Worm (Caenorhabditis elegans) whole organism, L1 larva: ENCODE data around the gene F59A6.10.

ENCODE experiments used
- C16A3.4 ChIP-seq: fragments of 150-350 bp; optimal IDR thresholded peaks from 2 replicates; lab custom pipeline; 2014; ENCODE audit warnings: missing biosample characterization, missing genetic modification characterization
- ces-1 ChIP-seq: fragments of 150-350 bp; optimal IDR thresholded peaks from 2 replicates; lab custom pipeline; 2014; ENCODE audit warnings: missing biosample characterization, missing genetic modification reagents, missing genetic modification characterization
- elt-3 ChIP-seq, 6 experiments: fragments of 150-350 bp in 1 of 6; sonication (generic microtip); optimal IDR thresholded peaks; 2 replicates each; lab custom pipeline; 2017 to 2018; ENCODE audit warnings: missing biosample characterization in 6 of 6, missing genetic modification characterization in 6 of 6, inconsistent platforms in 1 of 6
- jun-1 ChIP-seq: fragments of 150-350 bp; optimal IDR thresholded peaks from 2 replicates; lab custom pipeline; 2014; ENCODE audit warnings: missing biosample characterization, missing genetic modification reagents, missing genetic modification characterization
- lin-35 ChIP-seq, 2 experiments: fragments of 150-350 bp; optimal IDR thresholded peaks; 2 replicates each; lab custom pipeline; 2014; ENCODE audit warnings: missing biosample characterization in 2 of 2, missing genetic modification characterization in 2 of 2, missing genetic modification reagents in 2 of 2
- lsy-2 ChIP-seq, 2 experiments: fragments of 150-350 bp; optimal IDR thresholded peaks; 2 replicates each; lab custom pipeline; 2014; ENCODE audit warnings: missing biosample characterization in 2 of 2, missing genetic modification characterization in 2 of 2
- mab-9 ChIP-seq: fragments of 200-800 bp; sonication (Bioruptor generic); IDR thresholded peaks from 2 replicates; pipeline ENCODE4 v1.3.6; 2022; ENCODE audit warnings: missing genetic modification reagents, missing genetic modification characterization, missing compliant biosample characterization
- nhr-76 ChIP-seq: sonication (generic microtip); optimal IDR thresholded peaks from 2 replicates; lab custom pipeline; 2017; ENCODE audit warnings: missing biosample characterization, missing genetic modification characterization
- nhr-90 ChIP-seq: sonication (generic microtip); optimal IDR thresholded peaks from 2 replicates; lab custom pipeline; 2016; ENCODE audit warnings: mild to moderate bottlenecking, missing genetic modification characterization, missing compliant biosample characterization; ENCODE audit not compliant: poor library complexity
- skn-1 ChIP-seq: fragments of 150-350 bp; optimal IDR thresholded peaks from 2 replicates; lab custom pipeline; 2014; ENCODE audit warnings: missing biosample characterization, missing genetic modification characterization
- snpc-4 ChIP-seq: fragments of 150-350 bp; optimal IDR thresholded peaks from 2 replicates; lab custom pipeline; 2014; ENCODE audit warnings: missing biosample characterization, missing genetic modification characterization
- ztf-11 ChIP-seq, 2 experiments: sonication (generic microtip); optimal IDR thresholded peaks; 2 replicates each; lab custom pipeline; 2016 to 2017; ENCODE audit warnings: missing genetic modification characterization in 2 of 2, missing biosample characterization in 1 of 2, missing compliant biosample characterization in 1 of 2

DNA sequence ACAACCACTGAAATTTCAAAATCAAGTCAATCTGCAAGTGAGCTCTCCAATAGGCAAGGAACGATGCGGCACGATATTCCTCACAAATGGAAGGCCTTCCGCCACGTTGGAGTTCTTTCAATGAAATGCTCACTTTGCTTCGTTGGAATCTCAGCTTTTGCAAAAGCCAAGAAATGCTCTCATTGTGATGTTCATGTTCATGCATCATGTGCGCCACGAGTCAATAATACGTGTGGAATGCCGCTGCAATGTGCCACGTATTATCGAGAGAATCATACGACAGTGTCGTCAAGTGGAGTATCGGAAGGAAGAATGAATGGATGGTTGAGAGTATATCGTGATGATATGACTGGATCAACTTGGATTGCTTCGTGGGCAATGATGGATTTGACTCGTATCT is 1.9 kb upstream of the F59A6.10 start:
- no peak for TF ChIP-seq C16A3.4 (tag; lab: Kevin White, UChicago)
- TF ChIP-seq ces-1 (GFP tag; lab: Kevin White, UChicago): no peak
- TF ChIP-seq lin-35 (GFP tag; optimal IDR thresholded peaks at IDR 0.05; lab: Kevin White, UChicago): no peak
- TF ChIP-seq nhr-76 (tag; lab: Kevin White, UChicago): no peak
- TF ChIP-seq snpc-4: no peak
- no peak for TF ChIP-seq ztf-11 (tag; optimal IDR thresholded peaks at IDR 0.05; lab: Kevin White, UChicago)
- no peak for TF ChIP-seq mab-9
- TF ChIP-seq elt-3 (tag; optimal IDR thresholded peaks at IDR 0.05; lab: Kevin White, UChicago): no peak
- no peak for TF ChIP-seq skn-1 (tag; lab: Kevin White, UChicago)
- TF ChIP-seq lsy-2 (tag; optimal IDR thresholded peaks at IDR 0.05; lab: Kevin White, UChicago): no peak
- TF ChIP-seq nhr-90 (tag; lab: Kevin White, UChicago): no peak
- no peak for TF ChIP-seq jun-1
